Fruit fly (Drosophila melanogaster) whole organism, adult: ENCODE results near the gene Rpn12.

Source experiments
- CG11617 ChIP-seq: fragments of 200-800 bp; sonication (Bioruptor generic); optimal IDR thresholded peaks from 2 replicates; lab custom pipeline; 2017; ENCODE audit warnings: mild to moderate bottlenecking, missing biosample characterization, missing genetic modification reagents, missing genetic modification characterization
- CG12768 ChIP-seq: fragments of 200-800 bp; sonication (Bioruptor generic); optimal IDR thresholded peaks from 2 replicates; lab custom pipeline; 2017; ENCODE audit warnings: missing biosample characterization, missing genetic modification characterization, mild to moderate bottlenecking, moderate library complexity, missing genetic modification reagents
- CG14711 ChIP-seq: fragments of 200-800 bp; sonication (Bioruptor generic); optimal IDR thresholded peaks from 2 replicates; lab custom pipeline; 2018; ENCODE audit warnings: missing biosample characterization, mild to moderate bottlenecking, missing genetic modification characterization, moderate library complexity
- CG1620 ChIP-seq: fragments of 200-800 bp; sonication (Bioruptor generic); optimal IDR thresholded peaks from 2 replicates; lab custom pipeline; 2016; ENCODE audit warnings: missing biosample characterization, missing genetic modification characterization
- CG33017 ChIP-seq: fragments of 200-800 bp; sonication (Bioruptor generic); optimal IDR thresholded peaks from 2 replicates; lab custom pipeline; 2018; ENCODE audit warnings: missing biosample characterization, mild to moderate bottlenecking, missing genetic modification characterization, moderate library complexity
- CG5204 ChIP-seq: fragments of 200-800 bp; sonication (Bioruptor generic); optimal IDR thresholded peaks from 2 replicates; lab custom pipeline; 2016; ENCODE audit warnings: missing biosample characterization, missing genetic modification characterization
- CG7045 ChIP-seq: fragments of 200-800 bp; sonication (Bioruptor generic); optimal IDR thresholded peaks from 2 replicates; lab custom pipeline; 2017; ENCODE audit warnings: missing biosample characterization, mild to moderate bottlenecking, missing genetic modification characterization
- CG7101 ChIP-seq: fragments of 200-800 bp; sonication (Bioruptor generic); optimal IDR thresholded peaks from 2 replicates; lab custom pipeline; 2018; ENCODE audit warnings: missing biosample characterization, mild to moderate bottlenecking, missing genetic modification characterization, moderate library complexity
- Clk ChIP-seq: fragments of 200-800 bp; sonication (Bioruptor generic); optimal IDR thresholded peaks from 2 replicates; lab custom pipeline; 2017; ENCODE audit warnings: missing biosample characterization, missing genetic modification characterization
- Crg-1 ChIP-seq: fragments of 200-800 bp; sonication (Bioruptor generic); optimal IDR thresholded peaks from 2 replicates; lab custom pipeline; 2016; ENCODE audit warnings: missing biosample characterization, missing genetic modification characterization
- Hr96 ChIP-seq: fragments of 200-800 bp; sonication (Bioruptor generic); optimal IDR thresholded peaks from 2 replicates; lab custom pipeline; 2016; ENCODE audit warnings: missing biosample characterization, missing genetic modification characterization
- Mnt ChIP-seq: fragments of 200-800 bp; sonication (Bioruptor generic); optimal IDR thresholded peaks from 2 replicates; lab custom pipeline; 2016; ENCODE audit warnings: missing biosample characterization, mild to moderate bottlenecking, missing genetic modification characterization
- bab1 ChIP-seq: fragments of 200-800 bp; sonication (Bioruptor generic); optimal IDR thresholded peaks from 3 replicates; lab custom pipeline; 2019; ENCODE audit warnings: missing biosample characterization, mild to moderate bottlenecking, missing genetic modification characterization, moderate library complexity
- cic ChIP-seq: fragments of 200-800 bp; sonication (Bioruptor generic); optimal IDR thresholded peaks from 2 replicates; lab custom pipeline; 2017; ENCODE audit warnings: missing biosample characterization, mild to moderate bottlenecking, missing genetic modification characterization, moderate library complexity
- cnc ChIP-seq, 2 experiments: fragments of >200 bp; optimal IDR thresholded peaks; 2 replicates each; lab custom pipeline; 2017
- kay ChIP-seq: fragments of 200-800 bp; sonication (Bioruptor generic); peaks from one replicate; lab custom pipeline; 2016; ENCODE audit warnings: missing biosample characterization, missing genetic modification characterization, borderline replicate concordance
- ovo ChIP-seq: fragments of 200-800 bp; sonication (Bioruptor generic); optimal IDR thresholded peaks from 2 replicates; lab custom pipeline; 2016; ENCODE audit warnings: missing biosample characterization, missing genetic modification characterization
- pad ChIP-seq: fragments of 200-800 bp; sonication (Bioruptor generic); optimal IDR thresholded peaks from 3 replicates; lab custom pipeline; 2017; ENCODE audit warnings: missing biosample characterization, missing genetic modification characterization, mild to moderate bottlenecking, moderate library complexity, missing genetic modification reagents
- tj ChIP-seq: fragments of 200-800 bp; sonication (Bioruptor generic); optimal IDR thresholded peaks from 3 replicates; lab custom pipeline; 2017; ENCODE audit warnings: missing biosample characterization, mild to moderate bottlenecking, missing genetic modification characterization, moderate library complexity
- toe ChIP-seq: fragments of 200-800 bp; sonication (Bioruptor generic); optimal IDR thresholded peaks from 2 replicates; lab custom pipeline; 2016; ENCODE audit warnings: missing biosample characterization, missing genetic modification characterization

The Rpn12 gene

DNA sequence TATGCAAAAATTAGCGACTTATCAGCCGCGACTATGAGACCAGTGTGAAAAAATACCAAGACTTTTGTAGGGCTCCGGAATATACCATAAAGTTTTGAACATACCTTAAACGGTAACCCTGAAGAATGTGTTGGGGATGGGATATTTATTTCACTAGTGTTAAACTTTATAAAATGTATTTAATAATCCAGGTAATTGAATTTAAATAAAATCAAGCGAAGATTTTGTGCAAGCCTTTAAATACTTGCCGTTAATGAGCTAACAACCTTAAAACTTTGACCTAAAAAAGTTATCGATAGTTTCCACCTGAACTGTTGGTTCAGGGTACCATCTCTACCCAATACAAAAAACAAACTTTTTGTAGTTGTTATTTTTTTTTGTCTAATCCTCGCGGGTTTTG is 29.3 kb downstream of the Rpn12 start, which contains the start of gene CG4101:
TSS of gene CG4101 (plus strand) at position 335 of the 400 bp plus-strand sequence.
- TF ChIP-seq CG12768 (GFP tag; lab: Kevin White, UChicago) (peak; percentile 82), ovo (peak; percentile 81), cic (peak; percentile 11), CG1620 (GFP tag; lab: Kevin White, UChicago) (peak; percentile 93), bab1 (GFP tag; lab: Kevin White, UChicago) (peak; percentile 89), CG7045 (GFP tag; lab: Kevin White, UChicago) (peak; percentile 74), Crg-1 (peak; percentile 84), CG7101 (peak; percentile 90), cnc (optimal IDR thresholded peaks at IDR 0.05; lab: Kevin White, UChicago) (no peak), CG33017 (tag; lab: Kevin White, UChicago) (peak; percentile 84), tj (GFP tag; lab: Kevin White, UChicago) (peak; percentile 60), Mnt (GFP tag; lab: Kevin White, UChicago) (peak; percentile 81), Clk (GFP tag; lab: Kevin White, UChicago) (peak; percentile 80), pad (GFP tag; lab: Kevin White, UChicago) (peak; percentile 66), kay (peak; percentile 96), CG14711 (tag; lab: Kevin White, UChicago) (peak; percentile 96), CG11617 (GFP tag; lab: Kevin White, UChicago) (peak; percentile 79), toe (GFP tag; lab: Kevin White, UChicago) (peak; percentile 95), Hr96 (peak; percentile 85), CG5204 (peak; percentile 93)

DNA sequence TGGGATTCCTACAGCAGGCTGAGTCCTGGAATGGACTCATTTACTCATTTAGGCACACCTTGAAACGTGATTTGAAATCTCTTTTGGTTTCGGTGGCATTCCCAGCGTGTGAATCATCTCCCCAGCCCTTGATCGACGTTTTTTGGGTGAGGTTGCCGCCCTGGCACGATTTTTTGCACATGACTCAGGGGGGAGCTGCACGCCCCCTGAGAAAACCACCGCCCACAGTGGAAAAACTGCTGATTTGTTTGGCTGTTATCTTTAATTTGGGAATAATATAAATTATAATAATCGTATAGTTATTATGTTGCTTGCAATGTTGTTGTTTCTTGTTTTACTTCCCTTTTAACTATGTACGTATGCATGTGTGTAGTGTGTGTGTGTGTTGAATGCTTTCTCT is 30.1 kb downstream of the Rpn12 start:
- TF ChIP-seq CG11617 (GFP tag; lab: Kevin White, UChicago) (peak; percentile 52), Hr96 (peak; percentile 1), CG7045 (GFP tag; lab: Kevin White, UChicago) (no peak), ovo (no peak), kay (peak; percentile 94), cic (no peak), Crg-1 (no peak), Clk (GFP tag; lab: Kevin White, UChicago) (no peak), CG1620 (GFP tag; lab: Kevin White, UChicago) (no peak), tj (GFP tag; lab: Kevin White, UChicago) (peak; percentile 72), cnc (optimal IDR thresholded peaks at IDR 0.05; lab: Kevin White, UChicago) (no peak), CG7101 (peak; percentile 37), CG14711 (tag; lab: Kevin White, UChicago) (peak; percentile 10), CG5204 (no peak), Mnt (GFP tag; lab: Kevin White, UChicago) (peak; percentile 78), CG33017 (tag; lab: Kevin White, UChicago) (no peak), toe (GFP tag; lab: Kevin White, UChicago) (no peak), bab1 (GFP tag; lab: Kevin White, UChicago) (peak; percentile 58), pad (GFP tag; lab: Kevin White, UChicago) (no peak), CG12768 (GFP tag; lab: Kevin White, UChicago) (no peak)

DNA sequence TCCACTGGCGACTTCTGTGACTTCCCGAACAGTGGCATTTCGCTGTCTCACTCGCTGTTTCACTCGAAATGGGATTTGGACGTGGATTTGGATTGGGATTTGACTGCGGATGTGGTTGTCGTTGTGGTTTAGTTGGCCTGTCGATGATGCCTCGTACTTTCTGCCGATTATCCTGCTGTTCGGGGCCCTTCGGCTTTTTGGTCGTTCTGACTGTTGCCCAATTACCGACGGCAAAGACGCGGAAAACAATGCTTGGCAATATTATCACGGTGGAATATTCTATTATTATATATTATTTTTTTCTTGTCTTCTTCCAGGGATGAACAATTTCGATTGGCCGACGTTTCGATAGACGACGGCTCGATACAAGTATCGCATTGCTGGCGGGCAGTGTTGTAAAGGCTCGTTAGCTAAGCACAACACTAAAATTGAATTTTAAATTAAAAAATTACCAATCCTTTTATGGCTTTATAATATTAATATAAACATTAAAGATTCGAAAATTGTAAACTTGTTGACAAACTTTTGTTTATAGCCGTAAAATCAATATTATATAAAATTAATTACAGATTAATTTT is 32.4 kb downstream of the Rpn12 start, which contains the start of gene Mo25:
TSS of gene Mo25 (minus strand) at position 341 of the 578 bp plus-strand sequence.
- peak; percentile 54 for TF ChIP-seq CG14711 (tag; lab: Kevin White, UChicago)
- TF ChIP-seq CG1620 (GFP tag; lab: Kevin White, UChicago) = peak; percentile 79
- peak; percentile 60 for TF ChIP-seq toe (GFP tag; lab: Kevin White, UChicago)
- peak; percentile 16 for TF ChIP-seq CG7045 (GFP tag; lab: Kevin White, UChicago)
- peak; percentile 62 for TF ChIP-seq bab1 (GFP tag; lab: Kevin White, UChicago)
- TF ChIP-seq tj (GFP tag; lab: Kevin White, UChicago) = peak; percentile 4
- no peak for TF ChIP-seq kay
- peak; percentile 5 for TF ChIP-seq cic
- peak; percentile 71 for TF ChIP-seq CG12768 (GFP tag; lab: Kevin White, UChicago)
- peak; percentile 35 for TF ChIP-seq CG11617 (GFP tag; lab: Kevin White, UChicago)
- TF ChIP-seq Crg-1 = peak; percentile 69
- peak; percentile 60 for TF ChIP-seq CG33017 (tag; lab: Kevin White, UChicago)
- TF ChIP-seq cnc (optimal IDR thresholded peaks at IDR 0.05; lab: Kevin White, UChicago) = no peak
- TF ChIP-seq Hr96 = no peak
- TF ChIP-seq Clk (GFP tag; lab: Kevin White, UChicago) = peak; percentile 42
- TF ChIP-seq ovo = no peak
- TF ChIP-seq CG7101 = peak; percentile 80
- no peak for TF ChIP-seq CG5204
- peak; percentile 65 for TF ChIP-seq pad (GFP tag; lab: Kevin White, UChicago)
- TF ChIP-seq Mnt (GFP tag; lab: Kevin White, UChicago) = peak; percentile 76

DNA sequence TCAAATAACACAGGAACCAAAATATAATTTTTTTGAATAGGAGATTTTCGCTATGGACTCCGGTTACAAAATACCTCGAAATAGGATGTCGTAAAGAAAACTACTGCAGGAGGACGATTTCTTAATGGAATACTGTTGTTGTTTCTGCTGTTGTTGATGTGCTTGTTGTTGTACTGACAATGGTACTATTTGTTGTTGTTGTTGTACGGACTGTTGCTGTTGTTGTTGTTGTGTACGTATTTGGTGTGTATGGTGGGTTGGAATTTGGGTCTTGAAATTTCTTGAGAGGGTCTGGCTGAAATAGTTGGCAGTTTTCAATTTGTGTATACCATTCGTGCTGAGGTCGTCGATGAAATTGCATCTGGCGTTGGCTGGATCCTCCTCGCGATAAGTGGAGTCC is 43.4 kb downstream of the Rpn12 start:
- TF ChIP-seq bab1 (GFP tag; lab: Kevin White, UChicago) = no peak
- TF ChIP-seq pad (GFP tag; lab: Kevin White, UChicago) = no peak
- TF ChIP-seq toe (GFP tag; lab: Kevin White, UChicago) = no peak
- TF ChIP-seq Crg-1 = no peak
- TF ChIP-seq Mnt (GFP tag; lab: Kevin White, UChicago) = no peak
- TF ChIP-seq Hr96 = no peak
- no peak for TF ChIP-seq CG11617 (GFP tag; lab: Kevin White, UChicago)
- no peak for TF ChIP-seq Clk (GFP tag; lab: Kevin White, UChicago)
- no peak for TF ChIP-seq CG14711 (tag; lab: Kevin White, UChicago)
- no peak for TF ChIP-seq CG12768 (GFP tag; lab: Kevin White, UChicago)
- no peak for TF ChIP-seq cnc (optimal IDR thresholded peaks at IDR 0.05; lab: Kevin White, UChicago)
- TF ChIP-seq CG5204 = no peak
- TF ChIP-seq CG33017 (tag; lab: Kevin White, UChicago) = no peak
- no peak for TF ChIP-seq ovo
- no peak for TF ChIP-seq CG7045 (GFP tag; lab: Kevin White, UChicago)
- TF ChIP-seq cic = no peak
- TF ChIP-seq tj (GFP tag; lab: Kevin White, UChicago) = no peak
- TF ChIP-seq kay = no peak

DNA sequence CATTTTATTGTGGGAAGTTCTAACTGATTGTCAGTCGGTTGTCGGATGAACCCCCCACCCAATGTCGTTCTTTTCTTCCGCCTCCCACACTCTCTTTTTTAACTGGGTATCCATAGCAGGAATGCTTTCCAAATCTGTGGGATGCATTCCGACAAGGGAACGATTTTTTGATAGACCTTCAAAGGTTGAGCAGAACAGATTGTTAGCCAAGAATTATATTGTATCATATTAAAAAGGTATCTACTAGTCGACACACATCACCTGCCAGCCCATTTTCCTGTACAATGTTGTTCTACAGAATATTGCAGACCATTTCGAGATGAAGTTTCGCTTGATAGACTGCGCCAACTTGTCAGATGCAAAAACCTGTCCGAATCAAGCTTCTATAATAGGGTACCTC is 47.0 kb downstream of the Rpn12 start:
- TF ChIP-seq bab1 (GFP tag; lab: Kevin White, UChicago) (no peak), CG33017 (tag; lab: Kevin White, UChicago) (no peak), kay (no peak)
